Worm (Caenorhabditis elegans): ENCODE results near the gene Y50E8A.22.

- TF ChIP-seq ceh-22 (tag; optimal IDR thresholded peaks at IDR 0.05), result no peak
- TF ChIP-seq gmeb-2 (tag; optimal IDR thresholded peaks at IDR 0.05), result no peak
- TF ChIP-seq elt-4 (tag; optimal IDR thresholded peaks at IDR 0.05), result no peak
- TF ChIP-seq pha-4 (tag; optimal IDR thresholded peaks at IDR 0.05), result no peak
- TF ChIP-seq ceh-19 (GFP tag; optimal IDR thresholded peaks at IDR 0.05), result no peak
- TF ChIP-seq pag-3 (tag; optimal IDR thresholded peaks at IDR 0.05; ENCODE audit: borderline replicate concordance), result no peak
- no peak for TF ChIP-seq ceh-48 (tag; optimal IDR thresholded peaks at IDR 0.05)
- TF ChIP-seq unc-55 (GFP tag; optimal IDR thresholded peaks at IDR 0.05), result no peak
- no peak for TF ChIP-seq ama-1 (optimal IDR thresholded peaks at IDR 0.05)
- no peak for TF ChIP-seq rnt-1 (tag; optimal IDR thresholded peaks at IDR 0.05)
- no peak for TF ChIP-seq madf-2 (tag; optimal IDR thresholded peaks at IDR 0.05)
- TF ChIP-seq dve-1 (tag; optimal IDR thresholded peaks at IDR 0.05), result no peak
These were observed 13.7 kb upstream of the Y50E8A.22 start for ce11 chrV:14762563-14762962.

All from whole organism, late embryonic.